Fruit fly (Drosophila melanogaster): ENCODE measurements around the gene CG11309.

dm6 chr3L:21280996-21281691 lies 23.3 kb downstream of the CG11309 start, which contains the start of gene ppl:
- TF ChIP-seq Myc (optimal IDR thresholded peaks at IDR 0.05) (no peak), h (optimal IDR thresholded peaks at IDR 0.05) (no peak), insv (optimal IDR thresholded peaks at IDR 0.05) (no peak), psq (optimal IDR thresholded peaks at IDR 0.05) (no peak)
